Fruit fly (Drosophila melanogaster) whole organism, pupa: ENCODE measurements around the gene RpS3A.

Experiments used
- CG12605 ChIP-seq: fragments of 200-800 bp; sonication (Bioruptor generic); IDR thresholded peaks from 2 replicates; pipeline ENCODE4 v1.3.6; 2022; ENCODE audit warnings: missing biosample characterization, missing genetic modification characterization
- CG34367 ChIP-seq: fragments of 200-800 bp; sonication (Bioruptor generic); optimal IDR thresholded peaks from 2 replicates; lab custom pipeline; 2018; ENCODE audit warnings: missing biosample characterization, mild to moderate bottlenecking, missing genetic modification characterization
- CG8159 ChIP-seq: fragments of 200-800 bp; sonication (Bioruptor generic); optimal IDR thresholded peaks from 3 replicates; lab custom pipeline; 2018; ENCODE audit warnings: missing biosample characterization, mild to moderate bottlenecking, missing genetic modification characterization, moderate library complexity
- Pif1B ChIP-seq: fragments of 200-800 bp; sonication (Bioruptor generic); optimal IDR thresholded peaks from 3 replicates; lab custom pipeline; 2016; ENCODE audit warnings: missing biosample characterization, missing genetic modification characterization
- Snoo ChIP-seq: fragments of 200-800 bp; sonication (Bioruptor generic); optimal IDR thresholded peaks from 3 replicates; lab custom pipeline; 2017; ENCODE audit warnings: missing biosample characterization, mild to moderate bottlenecking, missing genetic modification characterization, inconsistent platforms

- no peak for TF ChIP-seq CG12605
- TF ChIP-seq Snoo (tag; lab: Kevin White, UChicago) = no peak
- TF ChIP-seq CG34367 (tag; lab: Kevin White, UChicago) = no peak
- TF ChIP-seq CG8159 (tag; lab: Kevin White, UChicago) = no peak
- no peak for TF ChIP-seq Pif1B (GFP tag; lab: Kevin White, UChicago)
These were observed 9.2 kb upstream of the RpS3A start for dm6 chr4:76157-76556.
